Worm (Caenorhabditis elegans): ENCODE data around the gene F59A7.14.

F59A7.14 gene

DNA sequence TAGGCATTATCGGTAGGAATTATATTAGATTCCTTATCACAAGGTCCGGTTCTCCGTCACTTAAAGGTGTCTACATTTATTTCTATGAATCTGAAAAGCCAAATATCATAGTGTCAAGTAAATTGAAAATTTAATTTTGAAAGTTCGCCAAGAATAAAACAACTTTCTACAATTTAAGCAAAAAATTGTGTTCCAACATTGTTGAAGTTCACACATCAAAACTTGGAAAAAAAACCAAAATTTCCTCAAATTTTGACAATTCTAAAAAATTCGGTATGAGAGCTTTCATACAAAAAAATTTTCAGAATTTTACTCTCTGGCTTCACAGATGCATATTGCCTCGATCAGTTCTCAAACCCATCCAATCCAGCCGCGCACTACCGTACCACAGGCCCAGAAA, 7.0 kb upstream of the F59A7.14 start, which contains the start of gene F59A7.7:
Gene F59A7.7 (plus strand): TSS at position 301 of the 400 bp plus-strand sequence.
- no peak for TF ChIP-seq unc-62 (GFP tag; optimal IDR thresholded peaks at IDR 0.05)
- no peak for TF ChIP-seq skn-1 (tag; optimal IDR thresholded peaks at IDR 0.05)

ce11 chrV:2013824-2014223, 5.0 kb upstream of the F59A7.14 start, which contains the start of gene F59A7.11:
Gene F59A7.11, minus strand, starts transcription at chrV:2013924.
- TF ChIP-seq ZK546.5 (tag; optimal IDR thresholded peaks at IDR 0.05) (no peak), aly-2 (tag; optimal IDR thresholded peaks at IDR 0.05) (no peak), sma-9 (GFP tag; optimal IDR thresholded peaks at IDR 0.05) (no peak), sma-9 (tag; optimal IDR thresholded peaks at IDR 0.05) (no peak), mab-5 (tag; optimal IDR thresholded peaks at IDR 0.05) (no peak), dmd-4 (tag; optimal IDR thresholded peaks at IDR 0.05) (no peak), ztf-11 (tag; optimal IDR thresholded peaks at IDR 0.05) (no peak)

- TF ChIP-seq sma-9 (GFP tag; optimal IDR thresholded peaks at IDR 0.05) (no peak), sma-9 (tag; optimal IDR thresholded peaks at IDR 0.05) (no peak), unc-62 (GFP tag; optimal IDR thresholded peaks at IDR 0.05) (no peak)
Observed at ce11 chrV:2016428-2016827, 2.4 kb upstream of the F59A7.14 start, which contains the start of gene F59A7.2. Gene F59A7.2, minus strand, starts transcription at chrV:2016528.

DNA sequence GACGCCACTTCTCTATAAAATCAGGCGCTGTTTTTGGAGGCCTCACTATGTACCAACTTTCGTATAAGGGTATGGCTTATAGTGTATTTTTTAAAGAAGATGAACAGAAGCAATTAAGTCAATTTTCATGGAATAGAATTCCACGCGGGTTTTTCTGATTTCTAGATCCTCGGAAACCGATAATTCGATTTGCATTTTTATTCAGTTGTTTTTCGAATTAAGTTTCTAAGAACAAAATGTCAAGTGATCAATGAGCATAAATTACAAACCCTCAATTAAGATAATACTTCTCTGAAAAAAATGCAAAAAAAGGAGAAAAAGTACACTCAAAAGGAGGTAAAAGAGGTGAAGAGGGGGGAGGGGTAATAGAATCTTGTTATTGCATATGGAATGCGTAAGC, 2.5 kb downstream of the F59A7.14 start:
- TF ChIP-seq sma-3 (GFP tag; optimal IDR thresholded peaks at IDR 0.05) = no peak
- TF ChIP-seq mab-5 (tag; optimal IDR thresholded peaks at IDR 0.05) = no peak

DNA sequence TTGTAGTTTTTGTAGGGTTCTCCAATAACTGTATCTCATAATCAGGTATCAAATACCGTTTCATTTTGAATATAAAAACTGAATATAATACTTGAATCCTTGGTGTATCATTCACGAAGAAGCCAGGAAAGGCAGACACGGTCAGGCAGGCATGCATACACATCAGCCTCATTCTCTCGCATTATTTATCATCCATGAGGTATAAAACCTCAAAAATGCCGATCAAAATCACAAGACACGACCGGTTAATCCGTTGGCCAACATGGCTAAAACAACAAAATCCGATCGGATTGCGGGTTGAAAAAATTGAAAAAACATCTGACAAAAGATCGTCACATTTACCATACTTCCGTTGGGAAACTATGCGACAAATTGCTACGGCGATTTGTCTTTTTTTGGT, 3.6 kb downstream of the F59A7.14 start, which contains the start of gene F59A7.5:
Gene F59A7.5 (plus strand): TSS at position 301 of the 400 bp plus-strand sequence.
- TF ChIP-seq ZK546.5 (tag; optimal IDR thresholded peaks at IDR 0.05) = no peak
- TF ChIP-seq nhr-12 (tag; optimal IDR thresholded peaks at IDR 0.05) = no peak

DNA sequence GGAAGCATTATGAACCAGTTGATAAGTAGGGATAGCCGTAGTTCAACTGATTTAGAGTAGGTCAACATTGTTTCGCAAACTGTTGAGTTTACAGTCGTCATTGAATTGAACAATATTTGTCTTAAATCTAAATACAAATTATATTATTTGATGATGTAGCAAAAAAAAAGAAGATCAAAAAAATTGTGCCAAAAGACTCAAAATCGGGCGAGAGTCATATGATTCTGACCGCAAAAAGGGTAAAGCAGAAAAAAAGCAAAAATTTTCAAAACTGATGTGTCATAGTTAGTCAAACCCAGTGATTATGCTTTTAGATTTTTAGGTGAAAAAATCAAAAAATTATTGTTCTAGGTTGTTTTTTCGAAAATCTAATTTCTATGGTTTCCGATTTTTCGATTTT, 9.0 kb downstream of the F59A7.14 start, which contains the start of gene srab-13:
Gene srab-13 (minus strand): TSS at position 101 of the 400 bp plus-strand sequence.
- TF ChIP-seq R02D3.7 (tag; optimal IDR thresholded peaks at IDR 0.05) (no peak), lin-11 (tag; optimal IDR thresholded peaks at IDR 0.05) (no peak), ceh-82 (tag; optimal IDR thresholded peaks at IDR 0.05) (no peak), lin-39 (tag; optimal IDR thresholded peaks at IDR 0.05) (no peak), mdl-1 (tag; optimal IDR thresholded peaks at IDR 0.05) (no peak), ztf-1 (GFP tag; conservative IDR thresholded peaks at IDR 0.05) (no peak), elt-1 (tag; optimal IDR thresholded peaks at IDR 0.05) (no peak), sma-9 (GFP tag; optimal IDR thresholded peaks at IDR 0.05) (no peak), sma-9 (tag; optimal IDR thresholded peaks at IDR 0.05) (no peak), zag-1 (tag; optimal IDR thresholded peaks at IDR 0.05) (no peak), crh-2 (tag; optimal IDR thresholded peaks at IDR 0.05) (no peak), sem-4 (tag; optimal IDR thresholded peaks at IDR 0.05) (no peak), elt-3 (tag; optimal IDR thresholded peaks at IDR 0.05) (no peak), skn-1 (tag; optimal IDR thresholded peaks at IDR 0.05) (no peak), peb-1 (tag; optimal IDR thresholded peaks at IDR 0.05) (no peak)

DNA sequence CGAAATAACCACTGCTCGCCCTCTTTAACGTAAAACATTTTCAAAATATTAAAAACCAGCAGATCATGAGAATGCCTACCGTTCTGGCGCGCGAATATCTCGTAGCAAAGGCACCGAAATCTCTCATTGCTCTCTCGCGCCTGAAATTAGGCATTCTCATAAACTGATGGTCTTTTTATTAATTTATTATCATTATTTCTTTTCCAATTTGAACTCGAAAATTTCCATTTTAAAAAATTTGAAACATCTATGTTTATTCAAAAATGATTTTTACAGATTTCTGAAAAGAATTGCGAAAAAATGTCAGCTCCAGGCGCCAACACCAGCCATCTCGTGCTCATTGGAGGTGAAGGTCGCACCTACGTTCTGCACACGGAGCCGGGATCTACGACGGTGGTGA, 11.1 kb downstream of the F59A7.14 start, which contains the start of gene F59A7.12:
Gene F59A7.12 (plus strand): TSS at position 301 of the 400 bp plus-strand sequence.
- TF ChIP-seq blmp-1 (tag; optimal IDR thresholded peaks at IDR 0.05; ENCODE audit: insufficient read depth) = no peak
- no peak for TF ChIP-seq sma-9 (GFP tag; optimal IDR thresholded peaks at IDR 0.05)
- TF ChIP-seq sma-9 (tag; optimal IDR thresholded peaks at IDR 0.05) = no peak
- no peak for TF ChIP-seq mab-5 (tag; optimal IDR thresholded peaks at IDR 0.05)
- TF ChIP-seq ztf-4 (tag; optimal IDR thresholded peaks at IDR 0.05) = no peak
- TF ChIP-seq aly-2 (tag; optimal IDR thresholded peaks at IDR 0.05) = no peak
- no peak for TF ChIP-seq nhr-12 (tag; optimal IDR thresholded peaks at IDR 0.05)

DNA sequence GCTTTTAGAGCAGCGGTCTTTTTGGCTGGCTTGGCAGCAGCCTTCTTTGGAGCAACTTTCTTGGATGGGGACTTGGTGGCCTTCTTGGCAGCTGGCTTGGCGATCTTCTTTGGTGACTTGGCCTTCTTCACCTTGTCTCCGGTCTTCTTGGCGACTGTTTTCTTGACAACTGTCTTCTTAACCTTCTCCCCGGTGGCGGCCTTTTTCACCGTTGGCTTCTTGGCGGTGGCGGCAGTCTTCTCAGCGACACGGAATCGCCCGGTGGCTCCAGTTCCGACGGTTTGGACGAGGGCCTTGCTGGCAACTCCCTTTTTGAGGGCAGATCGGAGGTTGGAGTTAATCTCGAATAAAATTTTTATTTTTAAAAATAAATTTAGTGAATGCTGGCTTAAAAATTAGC, 11.9 kb downstream of the F59A7.14 start:
- TF ChIP-seq unc-39 (tag; optimal IDR thresholded peaks at IDR 0.05) (no peak), dmd-4 (tag; optimal IDR thresholded peaks at IDR 0.05) (no peak), nhr-6 (tag; optimal IDR thresholded peaks at IDR 0.05) (no peak), sma-3 (GFP tag; optimal IDR thresholded peaks at IDR 0.05) (no peak), egl-27 (tag; optimal IDR thresholded peaks at IDR 0.05) (no peak)
